Fruit fly (Drosophila melanogaster) whole organism, prepupa: ENCODE measurements around the gene CG11694.
A peak's percentile ranks its signal among the peaks of the same experiment; 100 is the strongest.

Experiments
- CG9139 ChIP-seq: fragments of 200-800 bp; sonication (Bioruptor generic); optimal IDR thresholded peaks from 3 replicates; lab custom pipeline; 2017; ENCODE audit warnings: missing biosample characterization, mild to moderate bottlenecking, missing genetic modification characterization
- vri ChIP-seq: fragments of 200-800 bp; sonication (Bioruptor generic); optimal IDR thresholded peaks from 3 replicates; lab custom pipeline; 2016; ENCODE audit warnings: missing biosample characterization, mild to moderate bottlenecking, missing genetic modification characterization

dm6 chr3R:8352961-8353728 lies 41.2 kb upstream of the CG11694 start:
- TF ChIP-seq vri (GFP tag; lab: Kevin White, UChicago) (peak; percentile 90), CG9139 (GFP tag; lab: Kevin White, UChicago) (no peak)
